Worm (Caenorhabditis elegans) whole organism, mixed stage, embryonic: Measurements from ENCODE around the gene Y57E12B.11.

Experiments
- ceh-39 ChIP-seq: fragments of 150-350 bp; optimal IDR thresholded peaks from 2 replicates; lab custom pipeline; 2014; ENCODE audit warnings: missing biosample characterization, missing genetic modification characterization
- ces-1 ChIP-seq: fragments of 150-350 bp; optimal IDR thresholded peaks from 2 replicates; lab custom pipeline; 2014; ENCODE audit warnings: missing biosample characterization, missing genetic modification reagents, missing genetic modification characterization
- elt-1 ChIP-seq: sonication (generic microtip); optimal IDR thresholded peaks from 2 replicates; lab custom pipeline; 2017; ENCODE audit warnings: missing genetic modification characterization, mild to moderate bottlenecking, missing compliant biosample characterization, antibody characterized with exemption, moderate library complexity, borderline replicate concordance; ENCODE audit not compliant: insufficient read depth
- elt-3 ChIP-seq: fragments of 150-350 bp; optimal IDR thresholded peaks from 2 replicates; lab custom pipeline; 2014; ENCODE audit warnings: missing biosample characterization, missing genetic modification characterization
- lin-13 ChIP-seq: fragments of 150-350 bp; optimal IDR thresholded peaks from 2 replicates; lab custom pipeline; 2014; ENCODE audit warnings: missing biosample characterization, missing genetic modification characterization
- mab-5 ChIP-seq: fragments of 150-350 bp; optimal IDR thresholded peaks from 2 replicates; lab custom pipeline; 2014; ENCODE audit warnings: missing biosample characterization, missing genetic modification characterization
- nhr-237 ChIP-seq: fragments of 150-350 bp; optimal IDR thresholded peaks from 2 replicates; lab custom pipeline; 2014; ENCODE audit warnings: missing biosample characterization, missing genetic modification characterization
- nhr-28 ChIP-seq: fragments of 150-350 bp; optimal IDR thresholded peaks from 2 replicates; lab custom pipeline; 2014; ENCODE audit warnings: missing biosample characterization, missing genetic modification characterization
- snpc-4 ChIP-seq: fragments of 150-350 bp; optimal IDR thresholded peaks from 2 replicates; lab custom pipeline; 2014; ENCODE audit warnings: missing biosample characterization, missing genetic modification characterization
- unc-39 ChIP-seq: fragments of 150-350 bp; optimal IDR thresholded peaks from 2 replicates; lab custom pipeline; 2014; ENCODE audit warnings: missing biosample characterization, missing genetic modification characterization

DNA sequence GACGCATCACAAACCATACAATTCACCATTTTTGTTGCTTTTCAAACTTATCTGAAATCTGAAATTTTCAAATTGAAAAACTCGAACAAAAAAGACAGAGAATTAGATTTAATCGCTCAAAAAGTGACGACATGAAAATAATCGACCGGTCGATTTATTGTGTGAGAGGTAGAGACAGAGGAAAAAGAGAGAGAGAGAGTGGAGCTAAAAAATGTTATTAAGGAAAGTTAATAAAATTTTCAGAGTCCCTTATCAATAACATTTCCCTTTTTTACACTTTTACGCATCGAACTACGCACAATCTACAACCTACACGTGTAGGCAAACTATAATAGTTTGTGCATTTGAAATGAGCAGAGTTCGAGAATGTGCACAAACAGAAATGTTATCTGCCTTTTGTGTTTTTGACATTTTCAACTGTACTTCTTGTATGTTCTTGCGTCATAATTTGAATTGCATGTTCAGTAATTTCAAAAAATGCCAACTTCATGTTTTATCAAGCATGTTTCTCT lies 47.4 kb upstream of the Y57E12B.11 start, which contains the start of gene nhr-107:
- TF ChIP-seq ces-1: no peak
- TF ChIP-seq nhr-28 (tag; lab: Kevin White, UChicago): no peak
- TF ChIP-seq mab-5: no peak
- no peak for TF ChIP-seq unc-39 (tag; lab: Kevin White, UChicago)
- TF ChIP-seq elt-1: no peak
- no peak for TF ChIP-seq lin-13 (tag; lab: Kevin White, UChicago)
- no peak for TF ChIP-seq elt-3 (tag; lab: Kevin White, UChicago)
- TF ChIP-seq ceh-39: no peak
- TF ChIP-seq nhr-237 (tag; lab: Kevin White, UChicago): no peak
- TF ChIP-seq snpc-4 (tag; lab: Kevin White, UChicago): no peak
